Fruit fly (Drosophila melanogaster) whole organism, prepupa: ENCODE data around the gene Sgs3.

Source experiments
- CG10669 ChIP-seq: fragments of 200-800 bp; sonication (Bioruptor generic); optimal IDR thresholded peaks from 3 replicates; lab custom pipeline; 2018; ENCODE audit warnings: missing biosample characterization, mild to moderate bottlenecking, missing genetic modification characterization, moderate library complexity
- CG4318 ChIP-seq: fragments of 200-800 bp; sonication (Bioruptor generic); optimal IDR thresholded peaks from 3 replicates; lab custom pipeline; 2017; ENCODE audit warnings: missing biosample characterization, mild to moderate bottlenecking, missing genetic modification characterization
- CG6276 ChIP-seq: fragments of 200-800 bp; sonication (Bioruptor generic); optimal IDR thresholded peaks from 2 replicates; lab custom pipeline; 2017; ENCODE audit warnings: missing biosample characterization, mild to moderate bottlenecking, missing genetic modification characterization
- CG7368 ChIP-seq: fragments of 200-800 bp; sonication (Bioruptor generic); optimal IDR thresholded peaks from 3 replicates; lab custom pipeline; 2016; ENCODE audit warnings: missing biosample characterization, missing genetic modification characterization
- CG9139 ChIP-seq: fragments of 200-800 bp; sonication (Bioruptor generic); optimal IDR thresholded peaks from 3 replicates; lab custom pipeline; 2017; ENCODE audit warnings: missing biosample characterization, mild to moderate bottlenecking, missing genetic modification characterization
- Eip78C ChIP-seq: fragments of 200-800 bp; sonication (Bioruptor generic); peaks from one replicate; lab custom pipeline; 2016; ENCODE audit warnings: missing biosample characterization, missing genetic modification characterization
- Gug ChIP-seq: fragments of 200-800 bp; sonication (Bioruptor generic); IDR thresholded peaks from 2 replicates; pipeline ENCODE4 v1.3.6; 2022; ENCODE audit warnings: missing biosample characterization, missing genetic modification characterization
- Hr39 ChIP-seq: fragments of 200-800 bp; sonication (Bioruptor generic); optimal IDR thresholded peaks from 2 replicates; lab custom pipeline; 2016; ENCODE audit warnings: missing biosample characterization, missing genetic modification characterization
- spab ChIP-seq: fragments of 200-800 bp; sonication (Bioruptor generic); optimal IDR thresholded peaks from 2 replicates; lab custom pipeline; 2017; ENCODE audit warnings: missing biosample characterization, mild to moderate bottlenecking, missing genetic modification characterization, missing genetic modification reagents
- topi ChIP-seq: fragments of 200-800 bp; sonication (Bioruptor generic); optimal IDR thresholded peaks from 3 replicates; lab custom pipeline; 2016; ENCODE audit warnings: missing biosample characterization, missing genetic modification characterization

- TF ChIP-seq spab: no peak
- no peak for TF ChIP-seq Hr39 (GFP tag; lab: Kevin White, UChicago)
- TF ChIP-seq Gug: no peak
- TF ChIP-seq CG6276 (GFP tag; lab: Kevin White, UChicago): no peak
- no peak for TF ChIP-seq CG4318 (GFP tag; lab: Kevin White, UChicago)
- TF ChIP-seq CG9139 (GFP tag; lab: Kevin White, UChicago): no peak
- TF ChIP-seq Eip78C (GFP tag; lab: Kevin White, UChicago): no peak
- no peak for TF ChIP-seq topi (GFP tag; lab: Kevin White, UChicago)
- TF ChIP-seq CG7368 (GFP tag; lab: Kevin White, UChicago): no peak
- TF ChIP-seq CG10669 (GFP tag; lab: Kevin White, UChicago): no peak
Measured at dm6 chr3L:11516229-11516628, 4.2 kb downstream of the Sgs3 start.
